Fruit fly (Drosophila melanogaster) whole organism, pupa: ENCODE results near the gene CG6770.

Source experiments
- CG10348 ChIP-seq: fragments of 200-800 bp; sonication (Bioruptor generic); IDR thresholded peaks from 2 replicates; pipeline ENCODE4 v1.3.6; 2022; ENCODE audit warnings: missing biosample characterization, missing genetic modification characterization
- CG14655 ChIP-seq: fragments of 200-800 bp; sonication (Bioruptor generic); optimal IDR thresholded peaks from 3 replicates; lab custom pipeline; 2017; ENCODE audit warnings: mild to moderate bottlenecking, missing biosample characterization, missing genetic modification reagents, missing genetic modification characterization
- CG17806 ChIP-seq: fragments of 200-800 bp; sonication (Bioruptor generic); optimal IDR thresholded peaks from 2 replicates; lab custom pipeline; 2018; ENCODE audit warnings: missing biosample characterization, mild to moderate bottlenecking, missing genetic modification characterization, moderate library complexity
- CG34367 ChIP-seq: fragments of 200-800 bp; sonication (Bioruptor generic); optimal IDR thresholded peaks from 2 replicates; lab custom pipeline; 2018; ENCODE audit warnings: missing biosample characterization, mild to moderate bottlenecking, missing genetic modification characterization
- CG4496 ChIP-seq: fragments of 200-800 bp; sonication (Bioruptor generic); IDR thresholded peaks from 3 replicates; pipeline ENCODE4 v1.3.6; 2022; ENCODE audit warnings: missing biosample characterization, missing genetic modification characterization
- CG8159 ChIP-seq: fragments of 200-800 bp; sonication (Bioruptor generic); optimal IDR thresholded peaks from 3 replicates; lab custom pipeline; 2018; ENCODE audit warnings: missing biosample characterization, mild to moderate bottlenecking, missing genetic modification characterization, moderate library complexity
- CG8301 ChIP-seq: fragments of 200-800 bp; sonication (Bioruptor generic); optimal IDR thresholded peaks from 2 replicates; lab custom pipeline; 2018; ENCODE audit warnings: missing biosample characterization, mild to moderate bottlenecking, missing genetic modification characterization
- CG9948 ChIP-seq: fragments of 200-800 bp; sonication (Bioruptor generic); optimal IDR thresholded peaks from 2 replicates; lab custom pipeline; 2018; ENCODE audit warnings: missing biosample characterization, mild to moderate bottlenecking, missing genetic modification characterization, moderate library complexity
- EcR ChIP-seq: fragments of 200-800 bp; sonication (Bioruptor generic); optimal IDR thresholded peaks from 3 replicates; lab custom pipeline; 2019; ENCODE audit warnings: missing biosample characterization, missing genetic modification characterization, mild to moderate bottlenecking, moderate library complexity, missing genetic modification reagents
- Pif1A ChIP-seq: fragments of 200-800 bp; sonication (Bioruptor generic); optimal IDR thresholded peaks from 3 replicates; lab custom pipeline; 2016; ENCODE audit warnings: missing biosample characterization, missing genetic modification characterization
- Pif1B ChIP-seq: fragments of 200-800 bp; sonication (Bioruptor generic); optimal IDR thresholded peaks from 3 replicates; lab custom pipeline; 2016; ENCODE audit warnings: missing biosample characterization, missing genetic modification characterization
- fd96Ca ChIP-seq: fragments of 200-800 bp; sonication (Bioruptor generic); IDR thresholded peaks from 3 replicates; pipeline ENCODE4 v1.3.6; 2022; ENCODE audit warnings: missing biosample characterization, missing genetic modification characterization
- gl ChIP-seq: fragments of 200-800 bp; sonication (Bioruptor generic); optimal IDR thresholded peaks from 2 replicates; lab custom pipeline; 2018; ENCODE audit warnings: missing biosample characterization, mild to moderate bottlenecking, missing genetic modification characterization

DNA sequence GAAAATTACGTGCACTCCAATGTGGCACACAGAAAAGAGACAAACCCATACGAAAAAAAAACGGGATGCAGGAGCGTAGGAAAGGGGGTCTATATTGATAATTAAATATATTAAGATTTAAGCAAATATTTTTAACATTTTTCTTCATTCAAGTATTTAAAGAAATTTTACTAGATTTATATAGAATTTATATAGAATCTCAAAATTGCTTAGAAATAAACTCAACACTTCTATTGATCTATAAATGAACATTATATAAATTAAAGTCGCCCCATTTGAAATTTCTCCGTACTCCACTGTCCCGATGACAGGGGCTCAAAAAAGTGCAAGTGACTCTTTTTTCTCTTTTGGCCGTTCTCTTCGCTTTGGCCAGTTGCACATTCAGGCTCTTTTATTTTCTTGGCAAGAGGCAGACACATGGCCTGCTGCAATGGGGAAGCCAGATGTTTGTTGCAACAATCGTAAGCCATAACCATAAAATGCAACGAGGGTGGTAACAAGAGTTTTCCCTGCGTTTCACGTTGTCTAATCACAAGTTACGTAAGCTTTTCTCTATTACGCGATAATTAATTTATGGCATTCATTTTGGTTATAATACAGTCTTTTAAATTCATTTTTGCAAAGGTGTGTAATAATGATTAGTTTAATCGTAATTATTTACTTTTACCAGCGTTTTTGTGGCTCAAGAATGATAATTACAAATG lies 19.9 kb upstream of the CG6770 start:
- TF ChIP-seq EcR (GFP tag; lab: Kevin White, UChicago) (no peak), Pif1A (peak; percentile 89), CG17806 (peak; percentile 94), CG9948 (tag; lab: Kevin White, UChicago) (peak; percentile 95), CG34367 (tag; lab: Kevin White, UChicago) (peak; percentile 84), fd96Ca (peak; percentile 84), gl (tag; lab: Kevin White, UChicago) (peak; percentile 50), CG10348 (GFP tag; lab: Robert Waterston, UW) (peak; percentile 74), CG14655 (GFP tag; lab: Kevin White, UChicago) (peak; percentile 99), CG8301 (tag; lab: Kevin White, UChicago) (peak; percentile 97), CG8159 (tag; lab: Kevin White, UChicago) (peak; percentile 95), CG4496 (GFP tag; lab: Robert Waterston, UW) (peak; percentile 93), Pif1B (peak; percentile 91)
